Worm (Caenorhabditis elegans) whole organism, L3 larva: ENCODE results near the gene rars-2.

Experiments used
- ZK546.5 ChIP-seq: sonication (generic microtip); optimal IDR thresholded peaks from 2 replicates; lab custom pipeline; 2017; ENCODE audit warnings: missing biosample characterization, missing genetic modification characterization
- ama-1 ChIP-seq: fragments of 150-350 bp; optimal IDR thresholded peaks from 2 replicates; lab custom pipeline; 2018
- elt-2 ChIP-seq: sonication (generic microtip); optimal IDR thresholded peaks from 2 replicates; lab custom pipeline; 2016; ENCODE audit warnings: missing genetic modification reagents, mild to moderate bottlenecking, missing genetic modification characterization, missing compliant biosample characterization
- fos-1 ChIP-seq: fragments of 150-350 bp; optimal IDR thresholded peaks from 2 replicates; lab custom pipeline; 2014; ENCODE audit warnings: missing biosample characterization, missing genetic modification characterization
- nhr-12 ChIP-seq: fragments of 150-350 bp; optimal IDR thresholded peaks from 2 replicates; lab custom pipeline; 2014; ENCODE audit warnings: missing biosample characterization, missing genetic modification characterization
- unc-39 ChIP-seq: sonication (generic microtip); optimal IDR thresholded peaks from 4 replicates; lab custom pipeline; 2017; ENCODE audit warnings: missing biosample characterization, missing genetic modification characterization

- no peak for TF ChIP-seq nhr-12 (tag; lab: Kevin White, UChicago)
- no peak for TF ChIP-seq elt-2 (tag; lab: Kevin White, UChicago)
- TF ChIP-seq ZK546.5 (tag; lab: Kevin White, UChicago) = no peak
- TF ChIP-seq ama-1 = no peak
- no peak for TF ChIP-seq unc-39 (tag; lab: Kevin White, UChicago)
- no peak for TF ChIP-seq fos-1 (tag; lab: Kevin White, UChicago)
Measured at ce11 chrII:6169156-6169555, 43.8 kb downstream of the rars-2 start, which contains the start of gene hst-3.1.
